Worm (Caenorhabditis elegans) whole organism, L1 larva: ENCODE results near the gene Y43F8B.10.

Source experiments
- C04F5.9 ChIP-seq: sonication (generic microtip); optimal IDR thresholded peaks from 2 replicates; lab custom pipeline; 2016; ENCODE audit warnings: missing genetic modification characterization, missing compliant biosample characterization
- C34B4.2 ChIP-seq: sonication (generic microtip); optimal IDR thresholded peaks from 2 replicates; lab custom pipeline; 2017; ENCODE audit warnings: mild to moderate bottlenecking, missing genetic modification characterization, missing compliant biosample characterization
- Y116A8C.19 ChIP-seq: sonication (generic microtip); optimal IDR thresholded peaks from 2 replicates; lab custom pipeline; 2016; ENCODE audit warnings: missing compliant biosample characterization, missing genetic modification characterization, borderline replicate concordance
- aly-2 ChIP-seq: fragments of 150-350 bp; optimal IDR thresholded peaks from 2 replicates; lab custom pipeline; 2014; ENCODE audit warnings: missing biosample characterization, missing genetic modification characterization
- ama-1 ChIP-seq: fragments of 150-350 bp; optimal IDR thresholded peaks from 2 replicates; lab custom pipeline; 2014
- blmp-1 ChIP-seq: fragments of 150-350 bp; optimal IDR thresholded peaks from 2 replicates; lab custom pipeline; 2014; ENCODE audit warnings: missing biosample characterization, missing genetic modification characterization
- ceh-63 ChIP-seq: fragments of 200-800 bp; sonication (Bioruptor generic); optimal IDR thresholded peaks from 2 replicates; lab custom pipeline; 2018; ENCODE audit warnings: mild to moderate bottlenecking, missing genetic modification characterization, missing compliant biosample characterization
- ceh-82 ChIP-seq, 3 experiments: fragments of 150-350 bp in 1 of 3; sonication (generic microtip) in 2 of 3; optimal IDR thresholded peaks; 2 replicates each; lab custom pipeline; 2014 to 2017; ENCODE audit warnings: missing biosample characterization in 3 of 3, missing genetic modification characterization in 3 of 3
- ceh-88 ChIP-seq: fragments of 200-800 bp; sonication (Bioruptor generic); IDR thresholded peaks from 2 replicates; pipeline ENCODE4 v1.3.6; 2022; ENCODE audit warnings: missing genetic modification characterization, missing compliant biosample characterization
- ceh-90 ChIP-seq: sonication (generic microtip); optimal IDR thresholded peaks from 2 replicates; lab custom pipeline; 2016; ENCODE audit warnings: missing genetic modification characterization, missing compliant biosample characterization
- dpl-1 ChIP-seq, 3 experiments: fragments of 150-350 bp in 2 of 3; sonication (generic microtip) in 1 of 3; optimal IDR thresholded peaks; 2 replicates each; lab custom pipeline; 2014 to 2017; ENCODE audit warnings: missing biosample characterization in 3 of 3, missing genetic modification characterization in 3 of 3, missing genetic modification reagents in 3 of 3
- dsc-1 ChIP-seq: sonication (generic microtip); optimal IDR thresholded peaks from 2 replicates; lab custom pipeline; 2016; ENCODE audit warnings: mild to moderate bottlenecking, missing genetic modification characterization, missing compliant biosample characterization
- efl-1 ChIP-seq, 4 experiments: fragments of 150-350 bp; optimal IDR thresholded peaks in 3 of 4; peaks in 1 of 4; 1 replicate in 1 of 4; 2 replicates in 3 of 4; lab custom pipeline; 2014; ENCODE audit warnings: missing biosample characterization in 2 of 4, missing genetic modification characterization in 2 of 4, missing genetic modification reagents in 2 of 4
- egl-13 ChIP-seq: sonication (generic microtip); optimal IDR thresholded peaks from 2 replicates; lab custom pipeline; 2016; ENCODE audit warnings: missing genotype, missing genetic modification reagents, missing genetic modification characterization, missing compliant biosample characterization
- egl-27 ChIP-seq, 2 experiments: fragments of 150-350 bp in 1 of 2; sonication (generic microtip); optimal IDR thresholded peaks; 3 replicates each; lab custom pipeline; 2017 to 2018; ENCODE audit warnings: missing biosample characterization in 2 of 2, missing genetic modification characterization in 2 of 2, missing genetic modification reagents in 2 of 2
- ets-5 ChIP-seq: fragments of 200-800 bp; sonication (Bioruptor generic); IDR thresholded peaks from 2 replicates; pipeline ENCODE4 v1.3.6; 2022; ENCODE audit warnings: missing genetic modification characterization, missing compliant biosample characterization
- fkh-10 ChIP-seq: sonication (generic microtip); optimal IDR thresholded peaks from 2 replicates; lab custom pipeline; 2017; ENCODE audit warnings: missing biosample characterization, missing genetic modification reagents, missing genetic modification characterization
- fkh-4 ChIP-seq: sonication (generic microtip); optimal IDR thresholded peaks from 2 replicates; lab custom pipeline; 2016; ENCODE audit warnings: missing compliant biosample characterization, missing genetic modification characterization, borderline replicate concordance
- hlh-17 ChIP-seq: fragments of 200-800 bp; sonication (Bioruptor generic); optimal IDR thresholded peaks from 2 replicates; lab custom pipeline; 2018; ENCODE audit warnings: missing genetic modification characterization, mild to moderate bottlenecking, missing compliant biosample characterization, moderate library complexity, borderline replicate concordance
- jun-1 ChIP-seq: fragments of 150-350 bp; optimal IDR thresholded peaks from 2 replicates; lab custom pipeline; 2014; ENCODE audit warnings: missing biosample characterization, missing genetic modification reagents, missing genetic modification characterization
- lin-13 ChIP-seq: fragments of 150-350 bp; optimal IDR thresholded peaks from 2 replicates; lab custom pipeline; 2014; ENCODE audit warnings: missing biosample characterization, missing genetic modification reagents, missing genetic modification characterization
- lin-15B ChIP-seq: fragments of 150-350 bp; sonication (generic microtip); optimal IDR thresholded peaks from 3 replicates; lab custom pipeline; 2014; ENCODE audit warnings: missing biosample characterization, missing genetic modification characterization
- lin-35 ChIP-seq, 2 experiments: fragments of 150-350 bp; optimal IDR thresholded peaks; 2 replicates each; lab custom pipeline; 2014; ENCODE audit warnings: missing biosample characterization in 2 of 2, missing genetic modification characterization in 2 of 2, missing genetic modification reagents in 2 of 2
- lin-39 ChIP-seq: fragments of 150-350 bp; optimal IDR thresholded peaks from 2 replicates; lab custom pipeline; 2014; ENCODE audit warnings: missing biosample characterization, missing genetic modification reagents, missing genetic modification characterization
- lir-3 ChIP-seq: sonication (generic microtip); optimal IDR thresholded peaks from 2 replicates; lab custom pipeline; 2016; ENCODE audit warnings: mild to moderate bottlenecking, missing genetic modification characterization, moderate library complexity, missing compliant biosample characterization; ENCODE audit not compliant: poor library complexity
- lsy-2 ChIP-seq, 2 experiments: fragments of 150-350 bp; optimal IDR thresholded peaks; 2 replicates each; lab custom pipeline; 2014; ENCODE audit warnings: missing biosample characterization in 2 of 2, missing genetic modification characterization in 2 of 2
- mab-9 ChIP-seq: fragments of 200-800 bp; sonication (Bioruptor generic); IDR thresholded peaks from 2 replicates; pipeline ENCODE4 v1.3.6; 2022; ENCODE audit warnings: missing genetic modification reagents, missing genetic modification characterization, missing compliant biosample characterization
- mef-2 ChIP-seq: fragments of 150-350 bp; optimal IDR thresholded peaks from 2 replicates; lab custom pipeline; 2014; ENCODE audit warnings: missing biosample characterization, missing genetic modification characterization
- nhr-11 ChIP-seq: fragments of 150-350 bp; optimal IDR thresholded peaks from 2 replicates; lab custom pipeline; 2014; ENCODE audit warnings: missing biosample characterization, missing genetic modification characterization
- nhr-20 ChIP-seq: sonication (generic microtip); optimal IDR thresholded peaks from 2 replicates; lab custom pipeline; 2016; ENCODE audit warnings: mild to moderate bottlenecking, missing genetic modification characterization, missing compliant biosample characterization
- nhr-28 ChIP-seq: fragments of 150-350 bp; optimal IDR thresholded peaks from 2 replicates; lab custom pipeline; 2014; ENCODE audit warnings: missing biosample characterization, missing genetic modification characterization
- nhr-71 ChIP-seq: sonication (generic microtip); optimal IDR thresholded peaks from 2 replicates; lab custom pipeline; 2016; ENCODE audit warnings: mild to moderate bottlenecking, missing genetic modification characterization, moderate library complexity, missing compliant biosample characterization
- nhr-76 ChIP-seq: sonication (generic microtip); optimal IDR thresholded peaks from 2 replicates; lab custom pipeline; 2017; ENCODE audit warnings: missing biosample characterization, missing genetic modification characterization
- nhr-85 ChIP-seq: sonication (generic microtip); peaks from one replicate; lab custom pipeline; 2016; ENCODE audit warnings: missing genetic modification characterization, inconsistent platforms, missing compliant biosample characterization
- nhr-90 ChIP-seq: sonication (generic microtip); optimal IDR thresholded peaks from 2 replicates; lab custom pipeline; 2016; ENCODE audit warnings: mild to moderate bottlenecking, missing genetic modification characterization, missing compliant biosample characterization; ENCODE audit not compliant: poor library complexity
- pqm-1 ChIP-seq: sonication (generic microtip); optimal IDR thresholded peaks from 3 replicates; lab custom pipeline; 2017; ENCODE audit warnings: missing biosample characterization, missing genetic modification characterization
- rnt-1 ChIP-seq: sonication (generic microtip); optimal IDR thresholded peaks from 2 replicates; lab custom pipeline; 2016; ENCODE audit warnings: mild to moderate bottlenecking, missing genetic modification characterization, moderate library complexity, missing compliant biosample characterization
- skn-1 ChIP-seq: fragments of 150-350 bp; optimal IDR thresholded peaks from 2 replicates; lab custom pipeline; 2014; ENCODE audit warnings: missing biosample characterization, missing genetic modification characterization
- sox-4 ChIP-seq: sonication (generic microtip); optimal IDR thresholded peaks from 2 replicates; lab custom pipeline; 2016; ENCODE audit warnings: missing genetic modification characterization, missing compliant biosample characterization
- sptf-1 ChIP-seq: fragments of 150-350 bp; optimal IDR thresholded peaks from 2 replicates; lab custom pipeline; 2014; ENCODE audit warnings: missing biosample characterization, missing genetic modification characterization
- tbx-2 ChIP-seq: sonication (generic microtip); optimal IDR thresholded peaks from 2 replicates; lab custom pipeline; 2016; ENCODE audit warnings: missing genetic modification characterization, missing compliant biosample characterization
- tlp-1 ChIP-seq: fragments of 150-350 bp; optimal IDR thresholded peaks from 2 replicates; lab custom pipeline; 2014; ENCODE audit warnings: missing biosample characterization, missing genetic modification characterization
- vab-15 ChIP-seq: sonication (generic microtip); optimal IDR thresholded peaks from 2 replicates; lab custom pipeline; 2017; ENCODE audit warnings: missing genotype, mild to moderate bottlenecking, missing genetic modification characterization, missing compliant biosample characterization
- zag-1 ChIP-seq: fragments of 150-350 bp; optimal IDR thresholded peaks from 2 replicates; lab custom pipeline; 2014; ENCODE audit warnings: missing biosample characterization, missing genetic modification characterization
- zip-4 ChIP-seq: fragments of 200-800 bp; sonication (Bioruptor generic); optimal IDR thresholded peaks from 2 replicates; lab custom pipeline; 2018; ENCODE audit warnings: mild to moderate bottlenecking, missing genetic modification characterization, moderate library complexity, missing compliant biosample characterization
- ztf-4 ChIP-seq: fragments of 150-350 bp; optimal IDR thresholded peaks from 2 replicates; lab custom pipeline; 2014; ENCODE audit warnings: missing biosample characterization, missing genetic modification characterization

Gene Y43F8B.10

ce11 chrV:19520597-19521322 lies 46.5 kb downstream of the Y43F8B.10 start:
- TF ChIP-seq lin-13 (GFP tag; lab: Kevin White, UChicago) (no peak), lsy-2 (tag; optimal IDR thresholded peaks at IDR 0.05; lab: Kevin White, UChicago) (peak in 1 of 2 experiments; percentile 8), ama-1 (lab: Kevin White, UChicago) (peak; percentile 70), efl-1 (optimal IDR thresholded peaks at IDR 0.05; lab: Kevin White, UChicago) (no peak), efl-1 (GFP tag; optimal IDR thresholded peaks at IDR 0.05 in 1 of 2; lab: Kevin White, UChicago) (peak in 1 of 2 experiments; percentile 84)

DNA sequence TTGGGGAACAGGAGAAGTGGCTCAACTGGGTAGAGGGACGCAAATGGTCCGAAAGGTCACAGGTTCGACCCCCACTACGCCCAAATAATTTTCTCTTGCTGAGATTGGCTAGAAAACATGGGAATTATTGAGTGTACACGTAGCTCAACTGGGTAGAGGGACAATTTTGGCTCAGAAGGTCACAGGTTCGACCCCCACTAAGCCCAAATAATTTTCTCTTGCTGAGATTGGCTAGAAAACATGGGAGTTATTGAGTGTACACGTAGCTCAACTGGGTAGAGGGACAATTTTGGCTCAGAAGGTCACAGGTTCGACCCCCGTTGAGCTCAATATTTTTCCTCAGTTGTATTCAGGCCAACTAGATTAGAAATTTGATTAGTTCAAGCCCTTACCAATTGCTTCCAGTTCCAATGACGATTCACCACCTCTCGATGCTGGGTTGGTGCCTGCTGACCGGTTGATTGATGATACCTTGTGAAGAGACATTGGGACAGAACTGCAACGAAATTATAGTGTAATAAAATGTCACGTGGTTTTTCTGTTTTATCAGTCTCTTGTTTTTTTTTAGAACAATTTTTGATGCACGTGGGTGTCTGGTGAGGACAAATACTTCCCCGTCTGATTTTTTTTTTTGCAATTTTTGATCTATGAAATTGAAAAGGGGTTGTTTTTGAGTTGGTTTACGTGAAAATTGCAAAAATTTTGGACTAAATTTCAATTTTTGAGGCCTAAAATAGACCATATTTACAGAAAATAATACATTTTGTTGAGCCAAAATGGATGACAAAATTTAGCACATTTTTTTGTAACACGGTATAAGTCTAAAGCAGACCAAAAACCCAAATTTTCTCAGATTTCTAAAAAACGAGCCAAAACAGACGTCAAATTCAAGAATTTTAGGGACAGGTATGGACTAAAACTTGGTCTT lies 47.4 kb downstream of the Y43F8B.10 start:
- peak in 1 of 2 experiments; percentile 45 for TF ChIP-seq lin-35 (GFP tag; optimal IDR thresholded peaks at IDR 0.05; lab: Kevin White, UChicago)
- no peak for TF ChIP-seq lir-3
- TF ChIP-seq ztf-4 (tag; lab: Kevin White, UChicago): no peak
- TF ChIP-seq rnt-1 (tag; lab: Kevin White, UChicago): peak; percentile 54
- peak in 1 of 3 experiments; percentile 35 for TF ChIP-seq dpl-1 (GFP tag; optimal IDR thresholded peaks at IDR 0.05; lab: Kevin White, UChicago)
- TF ChIP-seq sox-4 (tag; lab: Kevin White, UChicago): no peak
- TF ChIP-seq ama-1 (lab: Kevin White, UChicago): no peak
- TF ChIP-seq lin-39 (tag; lab: Kevin White, UChicago): peak; percentile 83
- TF ChIP-seq dsc-1 (tag; lab: Kevin White, UChicago): no peak
- no peak for TF ChIP-seq C04F5.9 (tag; lab: Kevin White, UChicago)
- TF ChIP-seq jun-1 (tag; lab: Kevin White, UChicago): peak; percentile 18
- TF ChIP-seq aly-2: no peak
- TF ChIP-seq ceh-90 (tag; lab: Kevin White, UChicago): no peak
- TF ChIP-seq pqm-1: no peak
- TF ChIP-seq skn-1: no peak
- TF ChIP-seq C34B4.2: no peak
- no peak for TF ChIP-seq hlh-17
- peak; percentile 80 for TF ChIP-seq nhr-20
- no peak for TF ChIP-seq efl-1 (optimal IDR thresholded peaks at IDR 0.05; lab: Kevin White, UChicago)
- TF ChIP-seq efl-1 (GFP tag; optimal IDR thresholded peaks at IDR 0.05 in 1 of 2; lab: Kevin White, UChicago): peak in 1 of 2 experiments; percentile 69
- no peak for TF ChIP-seq nhr-28
- no peak for TF ChIP-seq ets-5 (GFP tag; lab: Robert Waterston, UW)
- no peak for TF ChIP-seq egl-13 (tag; lab: Kevin White, UChicago)
- no peak for TF ChIP-seq lin-15B (tag; lab: Kevin White, UChicago)
- peak; percentile 33 for TF ChIP-seq lin-13 (GFP tag; lab: Kevin White, UChicago)
- TF ChIP-seq nhr-11 (tag; lab: Kevin White, UChicago): no peak
- peak; percentile 83 for TF ChIP-seq nhr-71 (tag; lab: Kevin White, UChicago)
- TF ChIP-seq ceh-88: no peak
- no peak for TF ChIP-seq sptf-1
- TF ChIP-seq nhr-76 (tag; lab: Kevin White, UChicago): no peak
- TF ChIP-seq egl-27 (tag; optimal IDR thresholded peaks at IDR 0.05; lab: Kevin White, UChicago): no peak
- no peak for TF ChIP-seq ceh-63 (GFP tag; lab: Kevin White, UChicago)
- TF ChIP-seq tbx-2 (tag; lab: Kevin White, UChicago): peak; percentile 49
- no peak for TF ChIP-seq Y116A8C.19 (tag; lab: Kevin White, UChicago)
- TF ChIP-seq fkh-10: no peak
- TF ChIP-seq lsy-2 (tag; optimal IDR thresholded peaks at IDR 0.05; lab: Kevin White, UChicago): peak in 1 of 2 experiments; percentile 43
- no peak for TF ChIP-seq blmp-1 (tag; lab: Kevin White, UChicago)
- TF ChIP-seq ceh-82 (tag; optimal IDR thresholded peaks at IDR 0.05; lab: Kevin White, UChicago): no peak
- no peak for TF ChIP-seq mab-9 (GFP tag; lab: Robert Waterston, UW)
- peak; percentile 11 for TF ChIP-seq mef-2
- peak; percentile 92 for TF ChIP-seq nhr-85
- no peak for TF ChIP-seq tlp-1 (tag; lab: Kevin White, UChicago)
- no peak for TF ChIP-seq zag-1 (tag; lab: Kevin White, UChicago)
- TF ChIP-seq fkh-4 (tag; lab: Kevin White, UChicago): no peak
- no peak for TF ChIP-seq zip-4 (GFP tag; lab: Kevin White, UChicago)
- TF ChIP-seq vab-15 (tag; lab: Kevin White, UChicago): peak; percentile 83
- TF ChIP-seq nhr-90 (tag; lab: Kevin White, UChicago): peak; percentile 54
